Fruit fly (Drosophila melanogaster) whole organism, larva: ENCODE data around the gene Atx2.

Source experiments
- noc ChIP-seq: fragments of 200-800 bp; sonication (Bioruptor generic); optimal IDR thresholded peaks from 3 replicates; lab custom pipeline; 2019; ENCODE audit warnings: missing biosample characterization, mild to moderate bottlenecking, missing genetic modification characterization, moderate library complexity

Gene Atx2

DNA sequence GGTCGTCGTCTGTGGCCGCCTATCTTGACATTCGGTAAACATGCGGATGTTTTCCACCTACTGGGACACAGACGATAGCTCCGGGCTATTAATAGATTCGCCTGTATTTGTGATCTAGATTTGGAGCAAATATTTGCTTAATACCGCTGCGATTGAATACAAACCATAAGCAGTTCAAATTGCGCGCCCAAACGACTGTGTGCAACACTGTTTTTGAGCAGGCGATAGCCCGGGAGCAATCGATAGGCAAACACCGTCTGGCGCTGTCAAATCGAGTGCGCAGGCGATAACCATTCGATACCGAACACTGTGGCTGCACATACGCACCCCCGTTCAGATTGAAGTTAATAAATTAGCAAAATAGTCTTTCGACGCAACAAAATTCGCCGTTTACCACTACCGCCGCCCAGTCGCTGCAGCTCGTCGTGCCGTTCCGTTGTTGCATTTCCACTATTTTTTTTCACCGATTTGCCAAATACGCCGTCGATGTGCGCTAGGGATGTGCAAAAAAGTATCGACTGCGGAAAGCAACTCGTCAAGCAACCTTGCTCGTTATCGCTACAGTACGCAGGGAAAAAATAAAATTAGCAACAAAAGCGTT is at the start of gene Atx2:
Atx2 (plus strand) TSS at position 293 of the 601 bp plus-strand sequence.
- no peak for TF ChIP-seq noc (tag; lab: Kevin White, UChicago)

DNA sequence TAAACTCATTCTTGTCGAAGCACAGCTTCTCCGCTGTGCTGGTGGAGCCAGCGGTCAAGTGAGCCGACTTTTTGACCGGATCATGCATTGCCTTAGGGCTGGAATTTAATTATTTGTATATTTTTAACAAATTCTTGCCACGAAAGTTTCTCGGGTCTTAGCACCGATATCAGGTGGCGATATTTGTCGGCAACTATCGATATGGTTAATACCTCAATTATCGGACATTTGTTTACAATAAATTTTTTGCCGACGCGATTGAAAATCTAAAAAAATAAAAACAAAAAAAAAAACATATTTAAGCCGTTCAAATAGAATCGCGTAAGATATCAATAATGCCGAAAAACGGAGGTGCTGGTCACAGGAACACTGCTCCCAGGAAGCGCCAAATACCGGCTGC is 46.7 kb upstream of the Atx2 start, which contains the start of the genes Cog2 and Trax:
Cog2 (minus strand) TSS at position 168 of the 400 bp plus-strand sequence.
Trax (plus strand) TSS at position 203 of the 400 bp plus-strand sequence.
- no peak for TF ChIP-seq noc (tag; lab: Kevin White, UChicago)

DNA sequence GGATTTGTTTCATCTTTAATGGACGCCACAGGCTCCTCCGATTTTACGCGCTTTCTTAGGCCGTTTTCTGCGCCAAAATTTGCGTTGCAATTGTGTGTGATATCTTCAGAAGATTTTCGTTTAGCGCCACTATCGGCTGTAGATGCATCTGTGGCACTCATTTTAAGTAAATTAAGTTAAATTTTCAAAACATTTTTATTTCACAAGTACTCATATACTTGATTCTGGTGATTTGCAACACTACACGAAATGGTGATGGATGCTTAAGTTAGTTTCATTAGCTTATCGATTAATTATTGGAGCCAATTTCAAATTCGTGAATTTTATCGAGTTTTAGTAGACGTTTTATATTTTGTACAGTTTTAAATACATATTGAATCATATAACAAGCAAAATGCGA is 44.6 kb upstream of the Atx2 start, which contains the start of gene CG6171:
CG6171 (minus strand) TSS at position 250 of the 400 bp plus-strand sequence.
- no peak for TF ChIP-seq noc (tag; lab: Kevin White, UChicago)

DNA sequence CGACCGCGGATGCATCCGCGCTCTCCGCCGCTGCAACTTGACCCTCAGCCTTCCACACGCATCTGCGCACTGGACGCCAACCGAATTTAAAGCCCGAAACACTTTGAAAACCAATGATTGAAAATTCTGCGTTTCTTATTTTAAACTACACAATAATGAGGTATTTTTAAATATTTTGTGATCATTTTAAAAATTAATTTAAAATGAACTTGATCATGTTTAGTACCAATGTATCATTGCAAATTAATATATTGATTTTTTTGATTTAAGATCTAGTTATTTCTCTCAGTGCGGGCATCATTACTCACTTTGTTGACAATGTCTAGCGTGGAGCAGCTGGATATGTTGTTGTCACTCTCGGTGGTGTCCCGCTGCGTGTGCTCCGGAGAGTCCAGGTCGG is 41.4 kb upstream of the Atx2 start:
- TF ChIP-seq noc (tag; lab: Kevin White, UChicago) = no peak

DNA sequence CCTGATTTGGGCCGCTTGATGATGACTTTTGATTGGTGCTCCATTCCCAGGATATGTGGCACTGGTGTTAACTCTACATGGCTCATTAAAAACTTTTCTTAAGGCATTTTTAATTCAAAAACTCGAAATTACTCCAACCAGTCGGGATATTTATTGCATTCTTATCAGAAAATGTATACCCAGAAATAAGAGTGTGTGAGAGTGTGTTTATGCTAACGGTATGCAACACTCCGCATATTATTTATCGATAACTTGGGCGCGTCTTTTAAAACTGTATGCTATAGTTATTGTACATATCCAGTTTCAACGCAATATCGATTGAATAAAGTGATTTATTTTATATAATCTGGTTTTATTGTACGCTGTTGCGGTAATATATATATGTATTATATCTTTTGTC is 40.7 kb upstream of the Atx2 start, which contains the start of gene CG34404:
CG34404 (minus strand) TSS at position 189 of the 400 bp plus-strand sequence.
- no peak for TF ChIP-seq noc (tag; lab: Kevin White, UChicago)

DNA sequence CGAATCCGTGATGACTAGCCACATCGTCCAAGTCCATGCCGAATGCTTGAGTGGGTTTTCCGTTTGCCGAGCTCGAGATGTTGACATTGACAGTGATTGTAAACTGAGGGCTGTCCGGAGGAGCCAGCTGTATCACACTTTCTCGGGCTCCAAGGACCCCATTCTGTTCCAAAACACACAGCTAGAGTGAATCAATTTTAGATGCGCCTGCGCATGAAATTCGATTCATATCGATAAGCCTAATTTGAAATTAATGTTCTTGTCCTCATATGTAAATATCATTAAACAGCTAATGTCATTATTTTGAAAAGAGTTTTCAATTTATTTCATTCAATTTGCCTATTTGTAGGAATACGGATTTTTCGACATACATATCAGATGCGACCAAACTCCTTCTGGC is 38.5 kb upstream of the Atx2 start, which contains the start of gene CG14868:
CG14868 (minus strand) TSS at position 204 of the 400 bp plus-strand sequence.
- TF ChIP-seq noc (tag; lab: Kevin White, UChicago) = no peak

DNA sequence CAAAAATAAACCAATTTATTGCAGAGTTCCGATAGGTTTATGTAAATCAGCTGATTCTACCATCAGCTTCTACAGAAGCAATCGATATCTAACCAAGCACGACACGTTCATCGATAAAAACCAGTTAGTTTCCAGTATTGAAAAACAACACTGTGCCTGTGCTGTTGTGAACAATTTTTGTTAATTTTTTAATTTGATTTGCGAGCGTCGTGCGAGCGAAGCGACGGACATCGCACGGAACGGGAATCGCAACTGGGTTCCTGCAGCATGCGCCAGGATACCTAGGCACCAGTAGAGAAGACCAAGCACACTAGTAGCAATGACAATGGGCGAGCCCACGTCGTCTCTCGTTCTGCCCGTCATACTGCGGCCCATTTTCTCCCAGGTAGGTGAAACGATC is 36.4 kb upstream of the Atx2 start, which contains the start of the genes Ccm3 and CG6136:
Ccm3 (plus strand) TSS at position 125 of the 400 bp plus-strand sequence.
CG6136 (minus strand) TSS at position 380 of the 400 bp plus-strand sequence.
- TF ChIP-seq noc (tag; lab: Kevin White, UChicago) = peak; percentile 52

DNA sequence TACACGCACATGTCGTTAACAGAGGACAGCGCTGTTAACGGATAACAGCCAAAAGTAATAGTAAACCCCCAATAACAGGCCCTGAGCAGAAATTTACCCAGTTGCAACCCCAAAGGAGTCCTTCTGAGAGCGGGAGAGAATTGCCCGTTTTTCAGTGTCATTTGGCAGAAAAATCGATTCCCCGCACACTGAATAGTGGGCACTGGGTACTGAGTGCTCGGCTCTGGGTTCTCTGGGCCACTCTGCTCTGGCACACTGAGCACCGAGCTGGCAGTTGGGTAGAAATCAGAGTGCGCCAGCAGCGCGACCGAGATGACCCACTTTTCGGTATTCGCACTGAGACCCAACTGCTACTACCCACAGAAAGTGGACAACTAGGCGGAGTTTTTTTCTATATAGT is 33.8 kb upstream of the Atx2 start, which contains the start of gene Rbp:
Rbp (plus strand) TSS at position 239 of the 400 bp plus-strand sequence.
- TF ChIP-seq noc (tag; lab: Kevin White, UChicago) = no peak

DNA sequence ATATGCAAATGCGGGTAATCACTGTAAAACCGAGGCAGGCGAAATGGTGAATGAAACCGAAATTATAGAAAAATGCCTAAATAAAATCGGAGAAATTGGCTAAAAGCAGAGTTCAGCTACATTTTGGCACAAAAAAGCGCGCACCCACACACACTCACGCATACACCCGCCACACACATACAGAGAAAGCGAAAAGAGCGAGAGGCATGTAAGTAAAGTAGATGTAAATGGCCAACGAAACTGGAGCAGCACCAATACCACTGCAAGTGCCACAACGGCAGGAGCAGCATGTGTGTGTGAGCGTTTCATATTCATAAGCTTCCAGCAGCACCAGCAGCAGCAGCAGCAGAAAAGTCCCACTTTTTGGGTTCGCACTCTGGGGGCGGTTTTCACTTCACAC is 32.8 kb upstream of the Atx2 start:
- no peak for TF ChIP-seq noc (tag; lab: Kevin White, UChicago)

DNA sequence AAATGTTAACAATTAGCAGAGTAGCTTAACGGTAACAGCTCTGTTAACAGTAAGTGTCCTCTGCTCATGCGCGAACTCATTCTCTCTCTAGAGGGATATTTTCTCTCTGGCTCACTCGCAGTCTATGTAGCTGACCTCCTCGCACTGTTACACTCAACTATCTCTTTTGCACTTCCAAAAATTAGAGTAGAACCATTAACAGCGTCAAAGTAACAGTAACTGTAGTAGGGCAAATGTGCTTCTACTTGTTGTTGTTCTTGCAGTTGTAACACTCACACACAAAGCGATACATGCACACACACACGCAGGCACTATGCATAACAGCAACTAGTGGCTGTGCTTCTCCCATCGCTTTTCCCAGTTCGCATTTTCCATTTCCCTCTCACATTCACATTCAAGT is 29.2 kb upstream of the Atx2 start:
- TF ChIP-seq noc (tag; lab: Kevin White, UChicago) = no peak

DNA sequence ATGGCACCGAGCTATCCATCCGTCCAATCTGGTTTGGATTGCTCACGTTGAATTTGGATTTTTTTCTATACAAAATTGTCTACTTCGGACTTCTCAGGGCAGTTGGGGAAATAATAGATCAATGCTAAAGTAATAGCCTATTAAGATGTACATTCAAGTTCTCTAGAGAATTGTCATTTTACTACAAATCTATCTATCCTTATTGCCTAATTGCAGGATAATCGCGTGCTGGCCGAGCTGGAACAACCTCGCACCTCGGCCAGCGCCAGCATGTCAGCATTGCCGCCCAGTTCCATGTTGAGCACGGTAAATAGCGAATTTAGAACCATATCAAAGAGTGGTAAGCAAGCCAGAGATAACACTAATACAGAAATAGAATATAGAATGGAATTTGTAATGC is 25.4 kb upstream of the Atx2 start, which contains the start of gene h-cup:
h-cup (minus strand) TSS at position 101 of the 400 bp plus-strand sequence.
- no peak for TF ChIP-seq noc (tag; lab: Kevin White, UChicago)

DNA sequence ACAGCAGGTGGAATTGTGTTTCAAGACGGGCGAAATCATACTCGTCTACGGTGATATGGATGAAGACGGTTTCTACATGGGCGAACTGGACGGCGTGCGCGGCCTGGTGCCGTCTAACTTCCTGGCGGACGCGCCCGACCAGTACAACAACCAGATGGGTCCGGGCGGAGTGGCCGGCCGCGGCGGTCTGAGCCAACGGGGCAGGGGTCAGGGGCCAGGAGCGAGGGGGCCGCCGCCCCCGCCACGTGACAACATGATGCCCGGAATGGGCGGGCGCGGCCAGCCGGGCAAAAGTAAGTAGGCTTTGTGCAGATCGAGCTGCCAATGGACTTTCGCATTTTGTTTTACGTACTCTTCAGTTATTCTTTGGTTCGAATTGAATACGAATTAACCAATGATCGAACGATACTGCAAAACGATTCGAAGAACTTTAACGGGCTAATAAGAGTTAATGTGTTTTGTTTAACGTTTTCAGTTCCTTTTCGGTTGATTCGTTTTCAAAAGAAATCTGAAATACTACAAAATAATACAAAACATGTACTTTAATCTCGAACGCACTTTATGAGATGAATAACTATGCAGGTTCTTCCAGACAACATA is 14.9 kb upstream of the Atx2 start:
- no peak for TF ChIP-seq noc (tag; lab: Kevin White, UChicago)

DNA sequence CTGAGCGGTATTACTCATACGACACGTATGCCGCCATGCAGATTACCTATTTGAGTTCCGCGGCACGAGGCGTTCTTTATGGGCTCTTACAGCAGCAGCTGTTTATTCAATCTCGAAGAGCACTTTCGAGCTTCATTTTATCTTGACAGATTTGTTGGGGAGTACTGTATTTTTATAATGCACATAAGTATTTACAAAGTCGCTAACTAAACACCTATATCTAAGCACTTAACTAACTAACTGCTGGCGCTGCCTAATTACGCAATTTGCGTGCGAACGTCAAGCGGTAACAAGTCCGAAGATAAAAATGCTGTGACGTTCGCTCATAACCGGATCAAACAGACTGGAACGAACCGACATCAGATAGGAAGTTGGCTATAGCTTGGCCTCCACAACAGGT is 5.6 kb upstream of the Atx2 start:
- TF ChIP-seq noc (tag; lab: Kevin White, UChicago) = peak; percentile 78

DNA sequence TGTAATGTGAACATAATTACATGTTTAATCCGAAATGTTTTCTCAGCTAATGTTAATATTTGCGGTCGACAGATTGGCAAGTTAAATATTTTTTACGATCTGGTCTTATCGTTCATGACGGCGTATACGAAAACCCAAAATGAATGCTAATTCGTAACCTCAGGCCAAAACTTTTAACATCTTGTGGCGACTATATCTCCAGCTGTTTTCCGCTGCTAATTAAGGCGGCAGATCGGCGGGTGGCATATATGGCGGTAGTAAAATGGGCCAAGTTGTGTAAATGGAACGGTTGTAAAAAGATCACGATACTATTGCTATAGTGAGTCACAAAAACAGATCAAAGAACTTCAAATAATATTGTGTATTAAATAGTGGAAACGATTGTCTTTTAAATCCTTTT is 1.8 kb upstream of the Atx2 start:
- TF ChIP-seq noc (tag; lab: Kevin White, UChicago) = no peak

DNA sequence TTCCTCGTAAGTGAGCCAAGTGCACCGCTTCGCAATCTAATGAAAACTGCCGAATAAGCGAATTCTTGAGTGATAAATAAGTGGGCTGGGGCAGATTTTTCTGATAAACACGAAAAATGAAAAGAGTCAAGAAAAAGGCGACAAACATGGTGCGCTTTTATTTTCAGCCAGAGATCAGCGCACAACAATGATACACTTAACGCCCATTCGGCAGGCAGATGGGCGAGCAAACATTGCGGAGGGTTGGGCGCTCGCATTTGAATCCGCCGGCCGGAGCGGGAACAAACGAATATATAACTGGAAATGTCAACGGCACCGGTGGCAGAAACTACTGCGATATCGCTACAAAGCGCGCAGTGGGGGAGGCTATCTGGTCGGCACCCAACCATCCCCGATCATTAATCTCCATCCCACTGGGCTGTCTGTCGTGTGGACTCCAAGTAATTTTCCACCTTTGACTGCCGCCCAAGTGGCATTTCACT is 1.2 kb upstream of the Atx2 start, which contains the start of gene CG6125:
CG6125 (minus strand) TSS at position 51 of the 482 bp plus-strand sequence.
- TF ChIP-seq noc (tag; lab: Kevin White, UChicago) = no peak

DNA sequence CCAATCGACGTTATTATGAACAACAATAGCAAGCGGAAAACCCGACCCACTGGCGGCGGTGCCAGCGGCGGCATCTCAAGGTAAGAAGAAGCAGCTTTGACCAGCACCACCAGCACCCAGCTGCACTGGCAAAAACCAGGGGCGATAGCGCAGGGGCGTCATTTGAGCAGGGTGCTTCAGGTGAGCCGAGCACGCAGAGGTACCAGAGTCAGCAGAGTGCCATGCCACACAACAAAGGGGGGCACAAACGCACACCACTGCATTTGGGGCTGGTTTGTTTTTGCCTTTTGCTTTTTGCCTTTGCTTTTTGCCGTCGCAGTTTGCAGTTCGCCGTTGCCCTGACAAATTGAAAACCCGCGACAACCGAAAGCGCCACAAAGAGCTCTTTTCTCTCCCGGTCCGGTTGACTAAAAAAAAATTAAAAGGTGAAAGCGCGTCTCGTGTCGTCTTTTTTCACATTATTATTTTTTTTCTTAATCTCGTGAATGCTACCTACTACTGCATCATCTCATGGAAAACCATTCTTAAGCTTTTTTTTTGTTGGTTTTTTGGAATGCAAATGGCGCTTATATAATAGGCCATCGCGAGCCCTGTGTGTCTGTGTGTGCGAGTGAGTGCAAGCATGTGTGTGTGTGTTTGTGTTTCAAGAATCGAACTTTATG is 1.0 kb downstream of the Atx2 start:
- TF ChIP-seq noc (tag; lab: Kevin White, UChicago) = no peak
